Worm (Caenorhabditis elegans): ENCODE measurements around the gene C16D9.3.

Gene C16D9.3

DNA sequence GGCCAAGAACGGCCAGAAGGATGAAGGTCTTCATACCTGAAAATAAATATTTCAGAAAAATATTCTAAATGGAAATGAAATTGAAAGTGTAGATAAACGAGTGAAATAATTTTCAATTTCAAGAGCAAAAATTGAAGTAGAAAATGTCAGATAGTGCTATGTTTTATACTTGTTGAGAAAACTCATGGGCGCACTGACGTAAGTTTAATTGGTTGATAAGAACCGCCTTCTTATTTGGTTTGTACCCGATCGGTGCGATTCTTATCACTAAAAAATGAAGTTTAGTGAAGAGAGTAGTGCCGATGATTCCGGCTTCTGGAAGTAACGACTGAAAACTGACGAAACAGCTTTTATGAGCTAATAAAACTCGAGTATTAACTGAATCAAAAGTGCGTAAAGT lies 29.1 kb upstream of the C16D9.3 start, which contains the start of the genes asp-6 and asp-12:
Gene asp-6 (minus strand): TSS at position 36 of the 400 bp plus-strand sequence.
Gene asp-12 (plus strand): TSS at position 309 of the 400 bp plus-strand sequence.
- TF ChIP-seq efl-1 (optimal IDR thresholded peaks at IDR 0.05) (no peak), efl-1 (GFP tag; optimal IDR thresholded peaks at IDR 0.05 in 1 of 2) (peak in 1 of 2 experiments; percentile 74), lin-35 (GFP tag; optimal IDR thresholded peaks at IDR 0.05) (peak in 1 of 2 experiments; percentile 8), nhr-85 (tag) (no peak), elt-2 (tag; optimal IDR thresholded peaks at IDR 0.05) (peak; percentile 86), C34B4.2 (tag; optimal IDR thresholded peaks at IDR 0.05) (no peak)

DNA sequence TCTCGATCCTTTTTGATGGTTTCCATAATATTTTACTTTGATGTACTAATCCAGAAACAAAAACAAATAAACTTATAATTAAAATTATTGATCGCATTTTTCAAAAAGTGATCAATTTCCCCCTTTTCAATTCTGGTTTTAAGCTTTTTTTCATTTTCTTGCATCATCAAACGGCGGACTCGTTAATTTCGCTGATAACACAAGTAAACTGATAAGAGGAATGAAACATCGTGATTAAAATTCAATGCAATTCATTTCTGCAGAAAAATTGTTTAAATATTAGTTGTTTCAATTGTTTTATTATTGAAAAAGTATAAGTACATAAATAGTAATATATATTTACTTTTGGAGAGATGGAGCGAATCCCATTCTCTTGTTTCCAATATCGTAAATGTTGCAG lies 27.4 kb upstream of the C16D9.3 start:
- no peak for TF ChIP-seq nhr-20 (tag; optimal IDR thresholded peaks at IDR 0.05)
- TF ChIP-seq ama-1 (optimal IDR thresholded peaks at IDR 0.05) = no peak
- no peak for TF ChIP-seq egl-27 (tag; optimal IDR thresholded peaks at IDR 0.05)
- TF ChIP-seq jun-1 (tag; optimal IDR thresholded peaks at IDR 0.05) = peak; percentile 13
- no peak for TF ChIP-seq lin-15B (tag; optimal IDR thresholded peaks at IDR 0.05)
- TF ChIP-seq nhr-71 (tag; optimal IDR thresholded peaks at IDR 0.05) = no peak
- TF ChIP-seq unc-30 (tag; optimal IDR thresholded peaks at IDR 0.05) = no peak
- TF ChIP-seq tlp-1 (tag; optimal IDR thresholded peaks at IDR 0.05) = peak; percentile 87
- no peak for TF ChIP-seq Y116A8C.19 (tag; optimal IDR thresholded peaks at IDR 0.05; ENCODE audit: borderline replicate concordance)
- TF ChIP-seq grh-1 (GFP tag; IDR thresholded peaks at IDR 0.05) = no peak
- TF ChIP-seq ceh-88 (GFP tag; IDR thresholded peaks at IDR 0.05) = no peak
- no peak for TF ChIP-seq F16B12.6 (tag; optimal IDR thresholded peaks at IDR 0.05)
- TF ChIP-seq mep-1 (tag; optimal IDR thresholded peaks at IDR 0.05) = no peak
- TF ChIP-seq sptf-1 (tag; optimal IDR thresholded peaks at IDR 0.05) = no peak
- peak; percentile 95 for TF ChIP-seq elt-2 (tag; optimal IDR thresholded peaks at IDR 0.05)
- no peak for TF ChIP-seq sup-37 (GFP tag; optimal IDR thresholded peaks at IDR 0.05)
- no peak for TF ChIP-seq unc-86 (tag; optimal IDR thresholded peaks at IDR 0.05)
- TF ChIP-seq C04F5.9 (tag; optimal IDR thresholded peaks at IDR 0.05) = no peak
- no peak for TF ChIP-seq ceh-63 (GFP tag; optimal IDR thresholded peaks at IDR 0.05)
- no peak for TF ChIP-seq alr-1 (tag; optimal IDR thresholded peaks at IDR 0.05; ENCODE audit: borderline replicate concordance)
- no peak for TF ChIP-seq fkh-4 (tag; optimal IDR thresholded peaks at IDR 0.05; ENCODE audit: borderline replicate concordance)
- TF ChIP-seq lin-35 (GFP tag; optimal IDR thresholded peaks at IDR 0.05) = peak in 1 of 2 experiments; percentile 31
- no peak for TF ChIP-seq skn-1 (tag; optimal IDR thresholded peaks at IDR 0.05)
- no peak for TF ChIP-seq pag-3 (tag; optimal IDR thresholded peaks at IDR 0.05; ENCODE audit: borderline replicate concordance, insufficient read depth)
- no peak for TF ChIP-seq blmp-1 (tag; optimal IDR thresholded peaks at IDR 0.05)
- TF ChIP-seq zip-4 (GFP tag; optimal IDR thresholded peaks at IDR 0.05) = no peak
- TF ChIP-seq lsy-2 (tag; optimal IDR thresholded peaks at IDR 0.05) = no peak
- TF ChIP-seq ces-1 (GFP tag; optimal IDR thresholded peaks at IDR 0.05) = no peak
- TF ChIP-seq lir-3 (tag; optimal IDR thresholded peaks at IDR 0.05; ENCODE audit: poor library complexity) = no peak
- TF ChIP-seq aly-2 (tag; optimal IDR thresholded peaks at IDR 0.05) = peak; percentile 64
- TF ChIP-seq ztf-11 (tag; optimal IDR thresholded peaks at IDR 0.05) = no peak
- no peak for TF ChIP-seq dsc-1 (tag; optimal IDR thresholded peaks at IDR 0.05)
- no peak for TF ChIP-seq nhr-77 (tag; optimal IDR thresholded peaks at IDR 0.05)
- no peak for TF ChIP-seq egl-13 (tag; optimal IDR thresholded peaks at IDR 0.05)
- no peak for TF ChIP-seq lin-39 (tag; optimal IDR thresholded peaks at IDR 0.05)

DNA sequence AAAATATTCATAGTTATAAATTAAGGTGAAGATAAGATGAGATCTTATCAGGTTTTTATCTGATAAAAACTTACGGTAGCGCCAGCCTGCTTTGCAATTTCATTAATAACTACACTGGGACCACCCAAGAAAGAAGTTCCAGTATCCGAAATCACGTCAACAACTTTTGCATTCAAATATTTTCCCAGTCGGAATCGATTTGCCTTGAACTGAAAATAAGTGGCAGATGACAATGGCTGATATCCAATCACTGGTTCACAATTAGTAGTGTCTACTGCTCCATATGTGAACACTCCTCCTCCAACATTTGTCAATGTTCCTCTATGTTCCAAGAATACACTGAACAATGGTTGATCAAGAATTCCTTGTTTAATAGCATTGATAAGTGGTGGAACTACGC lies 26.4 kb upstream of the C16D9.3 start, which contains the start of gene F21F8.5:
Gene F21F8.5 (minus strand): TSS at position 101 of the 400 bp plus-strand sequence.
- TF ChIP-seq efl-3 (GFP tag; optimal IDR thresholded peaks at IDR 0.05) (no peak), Y116A8C.19 (tag; optimal IDR thresholded peaks at IDR 0.05; ENCODE audit: borderline replicate concordance) (no peak), elt-3 (tag; optimal IDR thresholded peaks at IDR 0.05) (no peak), snpc-4 (tag; optimal IDR thresholded peaks at IDR 0.05) (no peak), alr-1 (tag; optimal IDR thresholded peaks at IDR 0.05; ENCODE audit: borderline replicate concordance) (no peak), efl-1 (optimal IDR thresholded peaks at IDR 0.05) (no peak), efl-1 (GFP tag; optimal IDR thresholded peaks at IDR 0.05 in 1 of 2) (no peak), vab-15 (tag; optimal IDR thresholded peaks at IDR 0.05) (no peak), ztf-11 (tag; optimal IDR thresholded peaks at IDR 0.05) (no peak), fkh-4 (tag; optimal IDR thresholded peaks at IDR 0.05; ENCODE audit: borderline replicate concordance) (no peak), fkh-10 (GFP tag; optimal IDR thresholded peaks at IDR 0.05) (no peak), ama-1 (optimal IDR thresholded peaks at IDR 0.05) (no peak)
